Fruit fly (Drosophila melanogaster): ENCODE results near the gene U2af38.

U2af38 gene

dm6 chr2L:267441-268089 is 26.9 kb downstream of the U2af38 start, which contains the start of gene CG17075 (continued):
- TF ChIP-seq Lim3 (GFP tag; IDR thresholded peaks at IDR 0.05) (peak; percentile 81), CG2116 (GFP tag; optimal IDR thresholded peaks at IDR 0.05) (peak; percentile 57), gcm2 (GFP tag; optimal IDR thresholded peaks at IDR 0.05) (peak; percentile 74), CG33213 (GFP tag; optimal IDR thresholded peaks at IDR 0.05) (peak; percentile 12), Xrp1 (GFP tag; IDR thresholded peaks at IDR 0.05) (peak; percentile 94), cg (GFP tag; optimal IDR thresholded peaks at IDR 0.05) (no peak), CG1603 (tag; optimal IDR thresholded peaks at IDR 0.05) (peak; percentile 83), ttk (GFP tag; IDR thresholded peaks at IDR 0.05) (peak; percentile 94), CG17361 (GFP tag; IDR thresholded peaks at IDR 0.05) (peak; percentile 94), ap (GFP tag; IDR thresholded peaks at IDR 0.05) (peak; percentile 96), Ptx1 (GFP tag; IDR thresholded peaks at IDR 0.05) (peak; percentile 97), so (GFP tag; IDR thresholded peaks at IDR 0.05) (peak; percentile 93), Atf3 (GFP tag; optimal IDR thresholded peaks at IDR 0.05) (peak; percentile 30), Neu2 (GFP tag; optimal IDR thresholded peaks at IDR 0.05; ENCODE audit: borderline replicate concordance) (no peak), CG17802 (tag; optimal IDR thresholded peaks at IDR 0.05) (peak; percentile 59), slou (GFP tag; optimal IDR thresholded peaks at IDR 0.05) (peak; percentile 95), ATbp (GFP tag; optimal IDR thresholded peaks at IDR 0.05) (peak; percentile 96), pfk (GFP tag; optimal IDR thresholded peaks at IDR 0.05) (no peak), CG4820 (GFP tag; optimal IDR thresholded peaks at IDR 0.05) (peak; percentile 89), CG9817 (tag; optimal IDR thresholded peaks at IDR 0.05) (peak; percentile 93), MESR4 (GFP tag; optimal IDR thresholded peaks at IDR 0.05) (peak; percentile 27), CG9932 (GFP tag; IDR thresholded peaks at IDR 0.05) (peak; percentile 96), sens (GFP tag) (peak; percentile 96), stwl (tag; optimal IDR thresholded peaks at IDR 0.05) (no peak), grau (tag; optimal IDR thresholded peaks at IDR 0.05) (peak; percentile 95), CG14710 (tag; optimal IDR thresholded peaks at IDR 0.05) (peak; percentile 79), Dip3 (GFP tag; optimal IDR thresholded peaks at IDR 0.05) (peak; percentile 71), crc (GFP tag; optimal IDR thresholded peaks at IDR 0.05) (peak; percentile 51), tx (GFP tag; optimal IDR thresholded peaks at IDR 0.05) (peak; percentile 78), Stat92E (GFP tag; optimal IDR thresholded peaks at IDR 0.05) (peak in 1 of 3 experiments; percentile 16), pb (GFP tag; optimal IDR thresholded peaks at IDR 0.05) (peak; percentile 42), Ravus (GFP tag; IDR thresholded peaks at IDR 0.05) (peak; percentile 90), Atf6 (GFP tag; IDR thresholded peaks at IDR 0.05) (peak; percentile 97), Oaz (GFP tag; IDR thresholded peaks at IDR 0.05) (peak; percentile 97), CG7357 (GFP tag; IDR thresholded peaks at IDR 0.05) (peak; percentile 88), CG6272 (GFP tag; IDR thresholded peaks at IDR 0.05) (peak; percentile 91), HHEX (GFP tag; optimal IDR thresholded peaks at IDR 0.05) (peak; percentile 96), dysf (GFP tag; IDR thresholded peaks at IDR 0.05) (peak; percentile 98), CG14965 (GFP tag; optimal IDR thresholded peaks at IDR 0.05; ENCODE audit: borderline replicate concordance) (no peak), nerfin-1 (tag; optimal IDR thresholded peaks at IDR 0.05) (peak; percentile 71), CG2129 (GFP tag; IDR thresholded peaks at IDR 0.05; ENCODE audit: partially characterized antibody) (no peak), CG3281 (GFP tag; optimal IDR thresholded peaks at IDR 0.05) (peak; percentile 95), E2f2 (GFP tag; IDR thresholded peaks at IDR 0.05) (peak; percentile 79), Med (GFP tag) (peak; percentile 94), ewg (GFP tag; optimal IDR thresholded peaks at IDR 0.05) (peak; percentile 89), CG8359 (GFP tag; optimal IDR thresholded peaks at IDR 0.05; ENCODE audit: borderline replicate concordance) (peak; percentile 68), en (GFP tag; optimal IDR thresholded peaks at IDR 0.05) (peak; percentile 16), Asciz (GFP tag; optimal IDR thresholded peaks at IDR 0.05) (peak; percentile 95), lov (optimal IDR thresholded peaks at IDR 0.05) (no peak), lov (GFP tag; IDR thresholded peaks at IDR 0.05) (peak; percentile 72; the same call in 1 of the 3 replicates)
